Worm (Caenorhabditis elegans): ENCODE measurements around the gene F07C3.2.

ce11 chrV:9262708-9263107 is 36.8 kb downstream of the F07C3.2 start:
- TF ChIP-seq jun-1 (tag; optimal IDR thresholded peaks at IDR 0.05), result no peak
- TF ChIP-seq unc-62 (GFP tag; optimal IDR thresholded peaks at IDR 0.05), result no peak
- no peak for TF ChIP-seq tbx-2 (tag; optimal IDR thresholded peaks at IDR 0.05)
- no peak for TF ChIP-seq nhr-237 (tag; optimal IDR thresholded peaks at IDR 0.05)
- no peak for TF ChIP-seq nhr-11 (tag; optimal IDR thresholded peaks at IDR 0.05)
- TF ChIP-seq ceh-16 (tag; optimal IDR thresholded peaks at IDR 0.05), result no peak
- no peak for TF ChIP-seq elt-3 (tag; optimal IDR thresholded peaks at IDR 0.05)

All from whole organism, L3 larva.